Fruit fly (Drosophila melanogaster): Measurements from ENCODE around the gene ATPsynCF6.
A peak's percentile ranks its signal among the peaks of the same experiment; 100 is the strongest.

ATPsynCF6 gene

DNA sequence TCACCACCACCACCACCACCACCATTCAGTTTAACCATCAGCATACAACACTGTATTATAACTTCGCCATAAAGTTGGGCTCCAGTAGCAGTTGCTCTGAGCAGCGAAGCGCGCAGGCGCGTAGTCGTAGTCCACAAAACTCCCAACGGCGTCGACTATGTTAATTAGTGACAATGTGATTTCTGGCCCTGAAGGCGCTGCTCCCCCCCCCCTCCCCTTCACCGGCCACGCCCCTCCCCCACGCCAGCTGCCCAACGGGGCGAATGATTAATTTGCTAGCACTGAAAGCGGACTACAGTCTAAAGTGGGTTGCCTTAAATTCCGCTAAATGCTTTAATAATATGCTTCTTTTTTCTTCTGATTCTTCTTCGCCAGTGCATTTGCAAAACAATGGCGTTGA is 49.0 kb downstream of the ATPsynCF6 start:
- 0 out of 3 replicates have a peak, but pooled peaks have one; percentile 55 for TF ChIP-seq CG2199 (GFP tag; IDR thresholded peaks at IDR 0.05)
- TF ChIP-seq CG5953 (GFP tag; IDR thresholded peaks at IDR 0.05), result no peak
- TF ChIP-seq crol (GFP tag; IDR thresholded peaks at IDR 0.05), result peak; percentile 78
- TF ChIP-seq CG7987 (GFP tag; optimal IDR thresholded peaks at IDR 0.05), result no peak

All from whole organism, embryonic.